Worm (Caenorhabditis elegans) whole organism, mixed stage, embryonic: Measurements from ENCODE around the gene sptl-2.

Source experiments
- ceh-83 ChIP-seq: fragments of 200-800 bp; sonication (Bioruptor generic); optimal IDR thresholded peaks from 2 replicates; lab custom pipeline; 2018; ENCODE audit warnings: mild to moderate bottlenecking, missing genetic modification characterization, missing compliant biosample characterization
- drap-1 ChIP-seq: fragments of 200-800 bp; sonication (Bioruptor generic); optimal IDR thresholded peaks from 3 replicates; lab custom pipeline; 2018; ENCODE audit warnings: mild to moderate bottlenecking, missing genetic modification characterization, missing compliant biosample characterization
- elt-3 ChIP-seq: fragments of 150-350 bp; optimal IDR thresholded peaks from 2 replicates; lab custom pipeline; 2014; ENCODE audit warnings: missing biosample characterization, missing genetic modification characterization
- ham-2 ChIP-seq: fragments of 200-800 bp; sonication (Bioruptor generic); optimal IDR thresholded peaks from 2 replicates; lab custom pipeline; 2018; ENCODE audit warnings: mild to moderate bottlenecking, missing genetic modification characterization, missing compliant biosample characterization
- lin-13 ChIP-seq: fragments of 150-350 bp; optimal IDR thresholded peaks from 2 replicates; lab custom pipeline; 2014; ENCODE audit warnings: missing biosample characterization, missing genetic modification characterization
- nhr-28 ChIP-seq: fragments of 150-350 bp; optimal IDR thresholded peaks from 2 replicates; lab custom pipeline; 2014; ENCODE audit warnings: missing biosample characterization, missing genetic modification characterization
- sem-2 ChIP-seq: fragments of 200-800 bp; sonication (Bioruptor generic); optimal IDR thresholded peaks from 2 replicates; lab custom pipeline; 2018; ENCODE audit warnings: mild to moderate bottlenecking, missing genetic modification characterization, missing compliant biosample characterization
- sptf-1 ChIP-seq: sonication (generic microtip); optimal IDR thresholded peaks from 2 replicates; lab custom pipeline; 2017; ENCODE audit warnings: mild to moderate bottlenecking, missing genetic modification characterization, moderate library complexity, missing compliant biosample characterization
- unc-120 ChIP-seq: sonication (generic microtip); optimal IDR thresholded peaks from 2 replicates; lab custom pipeline; 2017; ENCODE audit warnings: missing genetic modification characterization, missing compliant biosample characterization; ENCODE audit not compliant: poor library complexity, severe bottlenecking

Gene sptl-2

ce11 chrV:8069637-8070036 is 52.6 kb downstream of the sptl-2 start, which contains the start of gene str-143:
Gene str-143 (minus strand): TSS chrV:8069737.
- TF ChIP-seq unc-120 (tag; lab: Kevin White, UChicago) (no peak), lin-13 (tag; lab: Kevin White, UChicago) (no peak), sptf-1 (tag; lab: Kevin White, UChicago) (no peak), nhr-28 (no peak), elt-3 (tag; lab: Kevin White, UChicago) (no peak), drap-1 (no peak), sem-2 (GFP tag; lab: Kevin White, UChicago) (no peak), ham-2 (GFP tag; lab: Kevin White, UChicago) (no peak), ceh-83 (no peak)
